Fruit fly (Drosophila melanogaster) Kc167 (cell line): ENCODE measurements around the gene CG14551.

ENCODE experiments used
- Sin3A ChIP-seq: fragments of >200 bp; optimal IDR thresholded peaks from 2 replicates; lab custom pipeline; 2018; ENCODE audit warnings: missing external identifiers
- psq ChIP-seq: fragments of >200 bp; optimal IDR thresholded peaks from 2 replicates; lab custom pipeline; 2017; ENCODE audit warnings: missing external identifiers
- ttk ChIP-seq: sonication (Bioruptor generic); optimal IDR thresholded peaks from 2 replicates; lab custom pipeline; 2017; ENCODE audit warnings: missing external identifiers

DNA sequence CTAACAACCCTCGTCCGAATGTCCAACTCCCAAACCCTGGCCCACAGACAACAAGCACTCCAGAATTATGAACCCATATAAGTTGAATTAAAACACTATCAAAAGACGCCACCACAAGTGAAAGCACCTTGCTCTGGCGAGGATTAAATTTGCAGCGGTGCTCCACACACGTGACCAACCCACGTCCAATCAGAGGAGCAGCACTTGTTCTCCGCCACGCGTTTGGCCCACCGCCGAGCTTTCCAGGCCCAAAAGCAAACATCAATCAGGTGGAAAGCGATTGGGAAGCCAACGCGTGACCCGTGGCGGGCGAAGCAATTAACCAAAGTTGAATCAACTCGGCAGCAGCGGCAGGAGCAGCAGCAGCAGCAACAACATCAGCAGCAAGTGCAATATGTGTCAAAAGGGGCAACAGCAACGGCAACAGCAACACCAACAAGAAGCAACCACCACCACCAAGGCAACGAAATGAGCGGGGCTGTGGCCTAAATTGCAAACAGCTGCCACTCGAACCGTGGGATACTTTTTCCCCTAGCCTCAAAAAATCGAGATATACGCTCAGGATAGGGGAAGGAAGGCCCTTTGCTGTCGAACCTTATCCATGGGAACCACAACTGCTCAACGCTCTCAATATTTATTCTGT is 30.7 kb downstream of the CG14551 start:
- TF ChIP-seq Sin3A, result no peak
- no peak for TF ChIP-seq ttk (lab: Kevin White, UChicago)
- TF ChIP-seq psq (lab: Kevin White, UChicago), result no peak
